Worm (Caenorhabditis elegans) whole organism, L2 larva: ENCODE measurements around the gene cal-1.
A peak's percentile ranks its signal among the peaks of the same experiment; 100 is the strongest.

Source experiments
- C34F6.9 ChIP-seq: fragments of 150-350 bp; optimal IDR thresholded peaks from 2 replicates; lab custom pipeline; 2014; ENCODE audit warnings: missing biosample characterization, missing genetic modification characterization
- F13H6.1 ChIP-seq: sonication (generic microtip); optimal IDR thresholded peaks from 2 replicates; lab custom pipeline; 2016; ENCODE audit warnings: missing genetic modification characterization, missing compliant biosample characterization
- R02D3.7 ChIP-seq: fragments of 150-350 bp; optimal IDR thresholded peaks from 2 replicates; lab custom pipeline; 2014; ENCODE audit warnings: missing biosample characterization, missing genetic modification characterization
- Y55F3AM.14 ChIP-seq: fragments of 200-800 bp; sonication (Bioruptor generic); optimal IDR thresholded peaks from 2 replicates; lab custom pipeline; 2018; ENCODE audit warnings: mild to moderate bottlenecking, missing genetic modification characterization, missing compliant biosample characterization
- ZK546.5 ChIP-seq: sonication (generic microtip); optimal IDR thresholded peaks from 2 replicates; lab custom pipeline; 2017; ENCODE audit warnings: missing biosample characterization, missing genetic modification characterization
- alr-1 ChIP-seq: fragments of 150-350 bp; optimal IDR thresholded peaks from 2 replicates; lab custom pipeline; 2014; ENCODE audit warnings: missing biosample characterization, missing genetic modification characterization
- aly-2 ChIP-seq: fragments of 150-350 bp; optimal IDR thresholded peaks from 2 replicates; lab custom pipeline; 2014; ENCODE audit warnings: missing biosample characterization, missing genetic modification characterization
- ama-1 ChIP-seq: fragments of 150-350 bp; optimal IDR thresholded peaks from 2 replicates; lab custom pipeline; 2018; ENCODE audit warnings: inconsistent platforms
- blmp-1 ChIP-seq: sonication (generic microtip); optimal IDR thresholded peaks from 2 replicates; lab custom pipeline; 2017; ENCODE audit warnings: missing genetic modification characterization, mild to moderate bottlenecking, missing compliant biosample characterization, antibody characterized with exemption, moderate library complexity; ENCODE audit not compliant: insufficient read depth
- ceh-16 ChIP-seq: fragments of 150-350 bp; optimal IDR thresholded peaks from 2 replicates; lab custom pipeline; 2014; ENCODE audit warnings: missing biosample characterization, missing genetic modification characterization
- crh-2 ChIP-seq: sonication (generic microtip); optimal IDR thresholded peaks from 2 replicates; lab custom pipeline; 2017; ENCODE audit warnings: missing biosample characterization, missing genetic modification characterization
- dmd-4 ChIP-seq: sonication (generic microtip); optimal IDR thresholded peaks from 2 replicates; lab custom pipeline; 2017; ENCODE audit warnings: missing biosample characterization, missing genetic modification characterization
- elt-3 ChIP-seq: sonication (generic microtip); optimal IDR thresholded peaks from 2 replicates; lab custom pipeline; 2017; ENCODE audit warnings: missing biosample characterization, missing genetic modification characterization
- fos-1 ChIP-seq: fragments of 150-350 bp; optimal IDR thresholded peaks from 2 replicates; lab custom pipeline; 2014; ENCODE audit warnings: missing biosample characterization, missing genetic modification characterization
- lin-13 ChIP-seq: fragments of 150-350 bp; optimal IDR thresholded peaks from 2 replicates; lab custom pipeline; 2014; ENCODE audit warnings: missing biosample characterization, missing genetic modification reagents, missing genetic modification characterization
- lin-39 ChIP-seq: fragments of 150-350 bp; optimal IDR thresholded peaks from 2 replicates; lab custom pipeline; 2014; ENCODE audit warnings: missing biosample characterization, missing genetic modification reagents, missing genetic modification characterization
- lsy-2 ChIP-seq, 2 experiments: fragments of 150-350 bp in 1 of 2; sonication (generic microtip) in 1 of 2; optimal IDR thresholded peaks; 2 replicates each; lab custom pipeline; 2014 to 2017; ENCODE audit warnings: missing biosample characterization in 2 of 2, missing genetic modification characterization in 2 of 2
- mab-5 ChIP-seq: fragments of 150-350 bp; optimal IDR thresholded peaks from 2 replicates; lab custom pipeline; 2014; ENCODE audit warnings: missing biosample characterization, missing genetic modification characterization
- mbf-1 ChIP-seq: sonication (generic microtip); optimal IDR thresholded peaks from 2 replicates; lab custom pipeline; 2017; ENCODE audit warnings: missing biosample characterization, missing genetic modification characterization
- mdl-1 ChIP-seq, 2 experiments: fragments of 150-350 bp in 1 of 2; sonication (generic microtip) in 1 of 2; optimal IDR thresholded peaks; 2 replicates each; lab custom pipeline; 2017; ENCODE audit warnings: missing biosample characterization in 2 of 2, missing genetic modification characterization in 2 of 2
- nhr-11 ChIP-seq: fragments of 150-350 bp; optimal IDR thresholded peaks from 2 replicates; lab custom pipeline; 2014; ENCODE audit warnings: missing biosample characterization, missing genetic modification characterization
- nhr-129 ChIP-seq: fragments of 150-350 bp; optimal IDR thresholded peaks from 2 replicates; lab custom pipeline; 2014; ENCODE audit warnings: missing biosample characterization, missing genetic modification characterization
- nhr-23 ChIP-seq: fragments of 150-350 bp; optimal IDR thresholded peaks from 2 replicates; lab custom pipeline; 2014; ENCODE audit warnings: missing biosample characterization, missing genetic modification reagents, missing genetic modification characterization
- nhr-237 ChIP-seq: fragments of 150-350 bp; optimal IDR thresholded peaks from 2 replicates; lab custom pipeline; 2014; ENCODE audit warnings: missing biosample characterization, missing genetic modification characterization
- nhr-25 ChIP-seq: fragments of 150-350 bp; sonication (generic microtip); optimal IDR thresholded peaks from 3 replicates; lab custom pipeline; 2014; ENCODE audit warnings: missing biosample characterization, missing genetic modification characterization
- nhr-6 ChIP-seq: fragments of 150-350 bp; optimal IDR thresholded peaks from 2 replicates; lab custom pipeline; 2014; ENCODE audit warnings: missing biosample characterization, missing genetic modification characterization
- nhr-77 ChIP-seq: fragments of 150-350 bp; optimal IDR thresholded peaks from 2 replicates; lab custom pipeline; 2014; ENCODE audit warnings: missing biosample characterization, missing genetic modification characterization
- peb-1 ChIP-seq: fragments of 150-350 bp; optimal IDR thresholded peaks from 2 replicates; lab custom pipeline; 2014; ENCODE audit warnings: missing biosample characterization, missing genetic modification characterization
- sma-9 ChIP-seq, 2 experiments: fragments of 150-350 bp in 1 of 2; sonication (generic microtip) in 1 of 2; optimal IDR thresholded peaks; 2 replicates each; lab custom pipeline; 2014 to 2016; ENCODE audit warnings: missing genetic modification characterization in 2 of 2, mild to moderate bottlenecking in 1 of 2, missing biosample characterization in 1 of 2, missing compliant biosample characterization in 1 of 2, missing genetic modification reagents in 1 of 2, moderate library complexity in 1 of 2
- snpc-4 ChIP-seq: fragments of 150-350 bp; optimal IDR thresholded peaks from 2 replicates; lab custom pipeline; 2014; ENCODE audit warnings: missing biosample characterization, missing genetic modification characterization
- zag-1 ChIP-seq: fragments of 150-350 bp; optimal IDR thresholded peaks from 2 replicates; lab custom pipeline; 2014; ENCODE audit warnings: missing biosample characterization, missing genetic modification characterization
- ztf-1 ChIP-seq: fragments of 200-800 bp; sonication (Bioruptor generic); conservative IDR thresholded peaks from 2 replicates; pipeline ENCODE4 v1.3.6; 2022; ENCODE audit warnings: missing genetic modification characterization, missing compliant biosample characterization
- ztf-4 ChIP-seq: fragments of 150-350 bp; optimal IDR thresholded peaks from 2 replicates; lab custom pipeline; 2014; ENCODE audit warnings: missing biosample characterization, missing genetic modification characterization

cal-1 gene

DNA sequence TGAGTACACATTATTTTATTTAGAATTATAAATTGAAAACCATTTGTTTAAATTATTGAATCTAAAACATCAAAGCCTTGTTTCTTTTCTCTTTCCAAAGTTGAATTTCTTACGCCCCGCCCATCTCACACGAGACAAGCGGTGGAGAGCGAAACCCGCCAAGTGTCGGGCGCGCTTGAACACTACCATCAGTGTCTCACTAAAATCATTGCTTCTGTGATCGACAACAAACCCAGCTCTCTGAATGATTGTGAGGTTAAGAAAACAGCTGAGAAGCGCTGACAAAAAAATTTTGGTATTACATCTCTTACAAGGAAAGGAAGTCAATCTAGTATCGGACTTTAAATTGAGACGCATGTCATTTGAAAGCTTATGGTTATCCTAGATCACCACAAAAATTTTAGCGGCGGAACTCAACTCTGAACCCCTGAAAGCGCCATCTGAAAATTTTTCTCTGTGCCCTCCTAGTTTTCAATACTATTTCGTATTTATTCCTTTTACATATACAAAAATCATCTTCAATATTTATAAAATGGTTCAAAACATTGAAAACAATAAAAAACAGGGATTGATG, 25.9 kb downstream of the cal-1 start (continued):
- TF ChIP-seq nhr-11, result no peak
- no peak for TF ChIP-seq nhr-23
- peak; percentile 71 for TF ChIP-seq ceh-16
- peak; percentile 60 for TF ChIP-seq crh-2
- peak; percentile 81 for TF ChIP-seq lin-13 (GFP tag; lab: Kevin White, UChicago)

DNA sequence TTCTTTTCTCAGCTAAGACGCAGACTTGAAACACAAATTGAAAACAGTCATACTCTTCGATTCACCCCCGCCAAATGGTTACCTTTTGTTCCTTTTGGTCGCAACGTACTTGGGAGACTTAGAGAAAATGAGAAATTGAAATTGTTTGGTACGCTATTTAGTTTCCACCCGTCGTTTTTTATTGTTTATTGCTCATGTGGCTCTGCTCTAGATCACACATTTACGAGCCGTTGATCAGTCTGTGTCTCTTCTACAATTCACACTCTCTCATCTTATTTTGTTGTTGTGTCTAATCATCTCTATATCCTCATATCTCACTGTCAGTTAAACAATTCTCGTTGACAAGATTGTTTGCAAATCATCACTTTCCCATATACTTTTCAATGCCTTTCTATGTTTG, 29.0 kb downstream of the cal-1 start:
- TF ChIP-seq mdl-1 (tag; optimal IDR thresholded peaks at IDR 0.05; lab: Kevin White, UChicago), result no peak
- TF ChIP-seq mbf-1, result no peak
- no peak for TF ChIP-seq lin-39
- TF ChIP-seq nhr-6, result no peak
- TF ChIP-seq nhr-11, result no peak
- peak; percentile 44 for TF ChIP-seq nhr-129 (tag; lab: Kevin White, UChicago)
- no peak for TF ChIP-seq peb-1 (tag; lab: Kevin White, UChicago)
- peak; percentile 19 for TF ChIP-seq sma-9 (GFP tag; optimal IDR thresholded peaks at IDR 0.05; lab: Kevin White, UChicago)
- no peak for TF ChIP-seq sma-9 (tag; optimal IDR thresholded peaks at IDR 0.05; lab: Kevin White, UChicago)
- TF ChIP-seq, all 48 proteins: peak for 2

DNA sequence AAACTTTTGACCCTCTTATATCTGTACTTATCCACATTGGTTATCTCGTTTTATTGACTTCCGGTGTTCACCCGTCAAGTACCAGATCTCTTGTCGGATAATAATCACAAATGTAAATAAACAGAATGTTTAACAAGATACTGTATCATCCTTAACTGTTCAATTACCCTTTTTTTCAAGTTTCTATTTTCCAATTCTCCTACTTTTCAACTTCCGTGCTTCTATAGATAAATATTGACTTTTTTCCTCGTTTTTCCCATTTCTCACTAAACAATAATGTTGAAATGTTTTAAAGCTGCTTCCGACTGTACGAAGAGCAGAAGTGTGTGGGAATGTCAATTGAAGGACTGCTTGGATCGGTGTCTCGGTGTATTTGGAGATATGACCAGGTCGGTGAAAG, 30.1 kb downstream of the cal-1 start, which contains the start of gene inx-11:
Gene inx-11 (plus strand): TSS at position 301 of the 400 bp plus-strand sequence.
- no peak for TF ChIP-seq R02D3.7 (tag; lab: Kevin White, UChicago)
- no peak for TF ChIP-seq sma-9 (GFP tag; optimal IDR thresholded peaks at IDR 0.05; lab: Kevin White, UChicago)
- no peak for TF ChIP-seq sma-9 (tag; optimal IDR thresholded peaks at IDR 0.05; lab: Kevin White, UChicago)
- no peak for TF ChIP-seq snpc-4 (tag; lab: Kevin White, UChicago)
- no peak for TF ChIP-seq nhr-237 (tag; lab: Kevin White, UChicago)
- TF ChIP-seq ZK546.5 (tag; lab: Kevin White, UChicago), result no peak
- TF ChIP-seq fos-1 (tag; lab: Kevin White, UChicago), result no peak
- TF ChIP-seq F13H6.1 (tag; lab: Kevin White, UChicago), result peak; percentile 20
- TF ChIP-seq lsy-2 (tag; optimal IDR thresholded peaks at IDR 0.05; lab: Kevin White, UChicago), result no peak
- TF ChIP-seq, all 48 proteins: peak for 1

DNA sequence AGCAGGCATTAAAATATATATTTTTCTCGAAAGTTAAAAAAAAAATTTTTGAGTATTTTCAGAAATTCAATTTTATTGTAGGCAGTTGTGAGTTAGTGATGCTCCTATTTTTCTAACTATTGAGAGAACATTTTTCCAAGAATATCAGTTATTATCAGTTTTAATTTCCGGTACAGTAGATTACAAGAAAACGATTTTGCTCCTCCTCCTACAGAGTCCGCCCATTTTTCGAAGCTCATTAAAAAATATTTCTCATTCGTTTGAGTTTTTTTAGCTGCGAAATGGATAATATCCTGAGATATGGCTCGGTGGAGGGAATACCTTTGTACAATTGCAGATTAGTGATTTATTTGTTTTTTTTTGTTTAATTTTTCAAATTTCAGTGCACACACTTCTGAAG, 32.5 kb downstream of the cal-1 start, which contains the start of gene srt-39:
Gene srt-39 (plus strand): TSS at position 301 of the 400 bp plus-strand sequence.
- TF ChIP-seq sma-9 (GFP tag; optimal IDR thresholded peaks at IDR 0.05; lab: Kevin White, UChicago) (no peak), sma-9 (tag; optimal IDR thresholded peaks at IDR 0.05; lab: Kevin White, UChicago) (no peak), Y55F3AM.14 (GFP tag; lab: Kevin White, UChicago) (no peak), mab-5 (tag; lab: Kevin White, UChicago) (no peak), nhr-25 (tag; lab: Kevin White, UChicago) (no peak), mbf-1 (no peak), aly-2 (tag; lab: Kevin White, UChicago) (no peak), ZK546.5 (tag; lab: Kevin White, UChicago) (no peak)

DNA sequence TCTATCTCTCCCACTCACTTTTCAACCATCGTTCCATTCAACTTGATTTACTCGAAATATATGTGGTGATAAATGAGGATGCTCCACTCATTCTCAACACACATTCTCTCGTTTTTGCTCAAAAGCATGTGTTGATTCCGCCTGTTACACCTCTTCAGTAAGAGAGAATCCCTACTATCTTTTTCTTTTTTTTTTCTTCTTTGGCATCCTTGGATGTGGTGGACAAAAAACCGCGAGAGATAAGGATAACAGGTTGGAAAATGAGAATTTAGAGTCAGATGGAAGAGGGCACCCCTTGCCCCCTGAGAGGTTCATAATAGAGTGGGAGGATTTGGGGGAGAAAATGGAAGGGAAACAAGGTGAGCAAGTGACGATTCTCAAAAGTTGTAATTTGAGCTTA, 38.1 kb downstream of the cal-1 start:
- no peak for TF ChIP-seq nhr-77 (tag; lab: Kevin White, UChicago)
- no peak for TF ChIP-seq elt-3
- no peak for TF ChIP-seq mdl-1 (tag; optimal IDR thresholded peaks at IDR 0.05; lab: Kevin White, UChicago)
- TF ChIP-seq ceh-16, result no peak
- TF ChIP-seq ztf-1 (GFP tag; lab: Robert Waterston, UW), result no peak
- no peak for TF ChIP-seq ztf-4 (tag; lab: Kevin White, UChicago)
- peak; percentile 17 for TF ChIP-seq sma-9 (GFP tag; optimal IDR thresholded peaks at IDR 0.05; lab: Kevin White, UChicago)
- TF ChIP-seq sma-9 (tag; optimal IDR thresholded peaks at IDR 0.05; lab: Kevin White, UChicago), result no peak
- no peak for TF ChIP-seq ZK546.5 (tag; lab: Kevin White, UChicago)
- peak in 1 of 2 experiments; percentile 28 for TF ChIP-seq lsy-2 (tag; optimal IDR thresholded peaks at IDR 0.05; lab: Kevin White, UChicago)
- TF ChIP-seq zag-1, result no peak
- TF ChIP-seq nhr-129 (tag; lab: Kevin White, UChicago), result peak; percentile 47
- TF ChIP-seq ama-1 (lab: Kevin White, UChicago), result no peak
- TF ChIP-seq blmp-1 (tag; lab: Kevin White, UChicago), result no peak
- TF ChIP-seq C34F6.9, result peak; percentile 61
- no peak for TF ChIP-seq nhr-11
- peak; percentile 59 for TF ChIP-seq F13H6.1 (tag; lab: Kevin White, UChicago)
- TF ChIP-seq alr-1, result no peak
- TF ChIP-seq dmd-4 (tag; lab: Kevin White, UChicago), result no peak
- no peak for TF ChIP-seq Y55F3AM.14 (GFP tag; lab: Kevin White, UChicago)
